Worm (Caenorhabditis elegans) whole organism, late embryonic: ENCODE measurements around the gene C36A4.10.

Experiments used
- C08G9.2 ChIP-seq: sonication (generic microtip); optimal IDR thresholded peaks from 2 replicates; lab custom pipeline; 2016; ENCODE audit warnings: mild to moderate bottlenecking, missing genetic modification characterization, moderate library complexity, missing compliant biosample characterization
- C38D4.7 ChIP-seq: fragments of 200-800 bp; sonication (Bioruptor generic); optimal IDR thresholded peaks from 2 replicates; lab custom pipeline; 2018; ENCODE audit warnings: mild to moderate bottlenecking, missing genetic modification characterization, moderate library complexity, missing compliant biosample characterization
- F13H6.1 ChIP-seq: sonication (generic microtip); optimal IDR thresholded peaks from 2 replicates; lab custom pipeline; 2016; ENCODE audit warnings: missing genetic modification characterization, missing compliant biosample characterization
- K02D7.2 ChIP-seq: sonication (generic microtip); optimal IDR thresholded peaks from 2 replicates; lab custom pipeline; 2017; ENCODE audit warnings: mild to moderate bottlenecking, missing genetic modification characterization, missing compliant biosample characterization
- K09A11.1 ChIP-seq: sonication (generic microtip); optimal IDR thresholded peaks from 2 replicates; lab custom pipeline; 2017; ENCODE audit warnings: antibody characterized with exemption, mild to moderate bottlenecking, missing genetic modification characterization, missing compliant biosample characterization; ENCODE audit not compliant: insufficient read depth
- Y22D7AL.16 ChIP-seq: sonication (generic microtip); optimal IDR thresholded peaks from 2 replicates; lab custom pipeline; 2016; ENCODE audit warnings: missing genetic modification characterization, missing compliant biosample characterization
- ama-1 ChIP-seq: fragments of 150-350 bp; optimal IDR thresholded peaks from 2 replicates; lab custom pipeline; 2014
- ceh-18 ChIP-seq: sonication (generic microtip); optimal IDR thresholded peaks from 2 replicates; lab custom pipeline; 2016; ENCODE audit warnings: missing genetic modification characterization, missing compliant biosample characterization
- ceh-19 ChIP-seq: fragments of 200-800 bp; sonication (Bioruptor generic); optimal IDR thresholded peaks from 2 replicates; lab custom pipeline; 2018; ENCODE audit warnings: mild to moderate bottlenecking, missing genetic modification characterization, missing compliant biosample characterization
- ceh-22 ChIP-seq: sonication (generic microtip); optimal IDR thresholded peaks from 2 replicates; lab custom pipeline; 2017; ENCODE audit warnings: missing biosample characterization, missing genetic modification characterization
- ceh-24 ChIP-seq: sonication (generic microtip); optimal IDR thresholded peaks from 2 replicates; lab custom pipeline; 2016; ENCODE audit warnings: mild to moderate bottlenecking, missing genetic modification characterization, missing compliant biosample characterization
- ceh-30 ChIP-seq: fragments of 150-350 bp; optimal IDR thresholded peaks from 2 replicates; lab custom pipeline; 2014; ENCODE audit warnings: missing biosample characterization, missing genetic modification characterization
- ceh-34 ChIP-seq: sonication (generic microtip); optimal IDR thresholded peaks from 2 replicates; lab custom pipeline; 2016; ENCODE audit warnings: mild to moderate bottlenecking, missing genetic modification characterization, missing compliant biosample characterization
- ceh-6 ChIP-seq: fragments of 200-800 bp; sonication (Bioruptor generic); optimal IDR thresholded peaks from 2 replicates; lab custom pipeline; 2018; ENCODE audit warnings: mild to moderate bottlenecking, missing genetic modification characterization, missing compliant biosample characterization
- dmd-4 ChIP-seq: sonication (generic microtip); optimal IDR thresholded peaks from 2 replicates; lab custom pipeline; 2016; ENCODE audit warnings: borderline replicate concordance, missing genetic modification characterization, missing compliant biosample characterization
- dve-1 ChIP-seq: sonication (generic microtip); optimal IDR thresholded peaks from 2 replicates; lab custom pipeline; 2017; ENCODE audit warnings: antibody characterized with exemption, mild to moderate bottlenecking, missing genetic modification characterization, missing compliant biosample characterization
- elt-4 ChIP-seq: sonication (generic microtip); optimal IDR thresholded peaks from 2 replicates; lab custom pipeline; 2016; ENCODE audit warnings: missing genetic modification characterization, missing compliant biosample characterization
- eyg-1 ChIP-seq: sonication (generic microtip); optimal IDR thresholded peaks from 2 replicates; lab custom pipeline; 2016; ENCODE audit warnings: missing genotype, missing genetic modification characterization, missing compliant biosample characterization
- fkh-10 ChIP-seq: fragments of 150-350 bp; optimal IDR thresholded peaks from 2 replicates; lab custom pipeline; 2014; ENCODE audit warnings: missing biosample characterization, missing genetic modification reagents, missing genetic modification characterization
- gmeb-2 ChIP-seq: sonication (generic microtip); optimal IDR thresholded peaks from 2 replicates; lab custom pipeline; 2016; ENCODE audit warnings: missing genetic modification characterization, inconsistent platforms, missing compliant biosample characterization
- hlh-13 ChIP-seq: fragments of 200-800 bp; sonication (Bioruptor generic); optimal IDR thresholded peaks from 2 replicates; lab custom pipeline; 2018; ENCODE audit warnings: mild to moderate bottlenecking, missing genetic modification characterization, missing compliant biosample characterization
- hlh-8 ChIP-seq: sonication (generic microtip); optimal IDR thresholded peaks from 2 replicates; lab custom pipeline; 2016; ENCODE audit warnings: missing genotype, missing genetic modification characterization, missing compliant biosample characterization
- mec-3 ChIP-seq: sonication (generic microtip); optimal IDR thresholded peaks from 2 replicates; lab custom pipeline; 2016; ENCODE audit warnings: borderline replicate concordance, missing genetic modification characterization, missing compliant biosample characterization
- nfya-1 ChIP-seq: sonication (generic microtip); optimal IDR thresholded peaks from 2 replicates; lab custom pipeline; 2017; ENCODE audit warnings: missing genetic modification characterization, mild to moderate bottlenecking, missing compliant biosample characterization, antibody characterized with exemption, moderate library complexity
- nhr-11 ChIP-seq: fragments of 150-350 bp; optimal IDR thresholded peaks from 2 replicates; lab custom pipeline; 2014; ENCODE audit warnings: missing biosample characterization, missing genetic modification characterization
- nhr-232 ChIP-seq: sonication (generic microtip); optimal IDR thresholded peaks from 2 replicates; lab custom pipeline; 2016; ENCODE audit warnings: missing genetic modification characterization, missing compliant biosample characterization
- npax-4 ChIP-seq: sonication (generic microtip); optimal IDR thresholded peaks from 2 replicates; lab custom pipeline; 2016; ENCODE audit warnings: missing genetic modification characterization, missing compliant biosample characterization
- ref-2 ChIP-seq: sonication (generic microtip); optimal IDR thresholded peaks from 2 replicates; lab custom pipeline; 2016; ENCODE audit warnings: missing genetic modification characterization, missing compliant biosample characterization
- sdc-2 ChIP-seq: sonication (generic microtip); optimal IDR thresholded peaks from 2 replicates; lab custom pipeline; 2016; ENCODE audit warnings: missing genotype, missing genetic modification characterization, missing compliant biosample characterization
- sox-2 ChIP-seq: fragments of 200-800 bp; sonication (Bioruptor generic); IDR thresholded peaks from 2 replicates; pipeline ENCODE4 v1.3.6; 2022; ENCODE audit warnings: missing genetic modification reagents, missing genetic modification characterization, missing compliant biosample characterization
- sox-4 ChIP-seq: sonication (generic microtip); optimal IDR thresholded peaks from 2 replicates; lab custom pipeline; 2017; ENCODE audit warnings: mild to moderate bottlenecking, missing genetic modification characterization, inconsistent platforms, missing compliant biosample characterization
- syd-9 ChIP-seq: sonication (generic microtip); optimal IDR thresholded peaks from 2 replicates; lab custom pipeline; 2016; ENCODE audit warnings: mild to moderate bottlenecking, missing genetic modification characterization, moderate library complexity, missing compliant biosample characterization
- tbx-2 ChIP-seq: sonication (generic microtip); optimal IDR thresholded peaks from 2 replicates; lab custom pipeline; 2016; ENCODE audit warnings: missing genetic modification characterization, missing compliant biosample characterization
- tbx-7 ChIP-seq: sonication (generic microtip); optimal IDR thresholded peaks from 2 replicates; lab custom pipeline; 2016; ENCODE audit warnings: missing genotype, missing genetic modification characterization, missing compliant biosample characterization
- unc-3 ChIP-seq, 2 experiments: fragments of 200-800 bp in 1 of 2; sonication (Bioruptor generic) in 1 of 2; sonication (generic microtip) in 1 of 2; conservative IDR thresholded peaks in 1 of 2; optimal IDR thresholded peaks in 1 of 2; 2 replicates each; pipeline versions ENCODE4 v1.3.6 to Lab custom; 2016 to 2022; ENCODE audit warnings: missing compliant biosample characterization in 2 of 2, missing genetic modification characterization in 2 of 2, missing genetic modification reagents in 1 of 2
- unc-86 ChIP-seq: sonication (generic microtip); optimal IDR thresholded peaks from 2 replicates; lab custom pipeline; 2016; ENCODE audit warnings: missing genetic modification characterization, missing compliant biosample characterization

C36A4.10 gene

ce11 chrIII:3873424-3873823 lies 42.1 kb upstream of the C36A4.10 start:
- TF ChIP-seq sdc-2 (tag; lab: Kevin White, UChicago) (peak; percentile 5), sox-2 (no peak), tbx-2 (tag; lab: Kevin White, UChicago) (peak; percentile 28), ceh-6 (peak; percentile 50)
- TF ChIP-seq, all 69 proteins: peak for 3

- no peak for TF ChIP-seq sox-2
- no peak for TF ChIP-seq hlh-13 (GFP tag; lab: Kevin White, UChicago)
Measured at ce11 chrIII:3872978-3873377, 41.7 kb upstream of the C36A4.10 start.

- no peak for TF ChIP-seq hlh-8 (tag; lab: Kevin White, UChicago)
- no peak for TF ChIP-seq tbx-2 (tag; lab: Kevin White, UChicago)
- TF ChIP-seq mec-3 (tag; lab: Kevin White, UChicago), result no peak
- TF ChIP-seq elt-4, result no peak
- TF ChIP-seq sox-4 (tag; lab: Kevin White, UChicago), result no peak
- TF ChIP-seq ref-2 (tag; lab: Kevin White, UChicago), result no peak
- TF ChIP-seq dve-1, result no peak
- no peak for TF ChIP-seq ceh-30 (tag; lab: Kevin White, UChicago)
- TF ChIP-seq gmeb-2, result no peak
- TF ChIP-seq nhr-11, result no peak
Measured at ce11 chrIII:3871763-3872486, 40.6 kb upstream of the C36A4.10 start.

ce11 chrIII:3869292-3869781 lies 38.1 kb upstream of the C36A4.10 start:
- TF ChIP-seq ama-1, result peak; percentile 62
- no peak for TF ChIP-seq dve-1
- TF ChIP-seq gmeb-2, result peak; percentile 4
- TF ChIP-seq ceh-24 (tag; lab: Kevin White, UChicago), result no peak
- TF ChIP-seq Y22D7AL.16, result peak; percentile 4

- TF ChIP-seq K02D7.2 (tag; lab: Kevin White, UChicago) (no peak), eyg-1 (tag; lab: Kevin White, UChicago) (no peak), C08G9.2 (no peak), ceh-19 (GFP tag; lab: Kevin White, UChicago) (no peak), nhr-232 (tag; lab: Kevin White, UChicago) (no peak)
Measured at ce11 chrIII:3867937-3868929, 37.0 kb upstream of the C36A4.10 start.

ce11 chrIII:3867378-3867904 lies 36.2 kb upstream of the C36A4.10 start, which contains the start of gene rpl-3:
TSS of gene rpl-3 (plus strand) at chrIII:3867854.
- TF ChIP-seq sdc-2 (tag; lab: Kevin White, UChicago), result peak; percentile 88
- peak; percentile 72 for TF ChIP-seq C38D4.7
- peak; percentile 63 for TF ChIP-seq npax-4 (tag; lab: Kevin White, UChicago)
- TF ChIP-seq ceh-22 (tag; lab: Kevin White, UChicago), result peak; percentile 85
- peak; percentile 96 for TF ChIP-seq hlh-8 (tag; lab: Kevin White, UChicago)
- peak; percentile 96 for TF ChIP-seq fkh-10
- TF ChIP-seq K09A11.1 (tag; lab: Kevin White, UChicago), result peak; percentile 96
- TF ChIP-seq eyg-1 (tag; lab: Kevin White, UChicago), result peak; percentile 91
- TF ChIP-seq Y22D7AL.16, result peak; percentile 97
- peak; percentile 100 for TF ChIP-seq ceh-18 (tag; lab: Kevin White, UChicago)
- peak; percentile 99 for TF ChIP-seq unc-86 (tag; lab: Kevin White, UChicago)
- TF ChIP-seq unc-3 (GFP tag; conservative IDR thresholded peaks at IDR 0.05; lab: Robert Waterston, UW), result peak; percentile 95
- TF ChIP-seq unc-3 (tag; optimal IDR thresholded peaks at IDR 0.05; lab: Kevin White, UChicago), result peak; percentile 98
- TF ChIP-seq nhr-232 (tag; lab: Kevin White, UChicago), result peak; percentile 38
- TF ChIP-seq ceh-19 (GFP tag; lab: Kevin White, UChicago), result peak; percentile 96
- TF ChIP-seq ceh-34 (tag; lab: Kevin White, UChicago), result peak; percentile 100
- peak; percentile 85 for TF ChIP-seq dmd-4 (tag; lab: Kevin White, UChicago)
- peak; percentile 98 for TF ChIP-seq syd-9 (tag; lab: Kevin White, UChicago)
- TF ChIP-seq tbx-7 (tag; lab: Kevin White, UChicago), result peak; percentile 89
- peak; percentile 100 for TF ChIP-seq nfya-1 (tag; lab: Kevin White, UChicago)
- TF ChIP-seq gmeb-2, result peak; percentile 96
- TF ChIP-seq F13H6.1 (tag; lab: Kevin White, UChicago), result peak; percentile 97
- TF ChIP-seq nhr-11, result peak; percentile 96
- peak; percentile 96 for TF ChIP-seq sox-2
